Worm (Caenorhabditis elegans) whole organism, late embryonic: ENCODE results near the gene ZC13.2.

Experiments
- C08G9.2 ChIP-seq: sonication (generic microtip); optimal IDR thresholded peaks from 2 replicates; lab custom pipeline; 2016; ENCODE audit warnings: mild to moderate bottlenecking, missing genetic modification characterization, moderate library complexity, missing compliant biosample characterization
- F13H6.1 ChIP-seq: sonication (generic microtip); optimal IDR thresholded peaks from 2 replicates; lab custom pipeline; 2016; ENCODE audit warnings: missing genetic modification characterization, missing compliant biosample characterization
- K09A11.1 ChIP-seq: sonication (generic microtip); optimal IDR thresholded peaks from 2 replicates; lab custom pipeline; 2017; ENCODE audit warnings: antibody characterized with exemption, mild to moderate bottlenecking, missing genetic modification characterization, missing compliant biosample characterization; ENCODE audit not compliant: insufficient read depth
- T23F11.4 ChIP-seq: fragments of 200-800 bp; sonication (Bioruptor generic); optimal IDR thresholded peaks from 2 replicates; lab custom pipeline; 2018; ENCODE audit warnings: mild to moderate bottlenecking, missing genetic modification characterization, missing compliant biosample characterization
- Y22D7AL.16 ChIP-seq: sonication (generic microtip); optimal IDR thresholded peaks from 2 replicates; lab custom pipeline; 2016; ENCODE audit warnings: missing genetic modification characterization, missing compliant biosample characterization
- ama-1 ChIP-seq: fragments of 150-350 bp; optimal IDR thresholded peaks from 2 replicates; lab custom pipeline; 2014
- ceh-18 ChIP-seq: sonication (generic microtip); optimal IDR thresholded peaks from 2 replicates; lab custom pipeline; 2016; ENCODE audit warnings: missing genetic modification characterization, missing compliant biosample characterization
- ceh-22 ChIP-seq: sonication (generic microtip); optimal IDR thresholded peaks from 2 replicates; lab custom pipeline; 2017; ENCODE audit warnings: missing biosample characterization, missing genetic modification characterization
- ceh-24 ChIP-seq: sonication (generic microtip); optimal IDR thresholded peaks from 2 replicates; lab custom pipeline; 2016; ENCODE audit warnings: mild to moderate bottlenecking, missing genetic modification characterization, missing compliant biosample characterization
- ceh-31 ChIP-seq: sonication (generic microtip); optimal IDR thresholded peaks from 2 replicates; lab custom pipeline; 2016; ENCODE audit warnings: missing genetic modification characterization, missing compliant biosample characterization
- ceh-45 ChIP-seq: fragments of 200-800 bp; sonication (Bioruptor generic); IDR thresholded peaks from 2 replicates; pipeline ENCODE4 v1.3.6; 2022; ENCODE audit warnings: missing genetic modification reagents, missing genetic modification characterization, missing compliant biosample characterization
- ceh-6 ChIP-seq: fragments of 200-800 bp; sonication (Bioruptor generic); optimal IDR thresholded peaks from 2 replicates; lab custom pipeline; 2018; ENCODE audit warnings: mild to moderate bottlenecking, missing genetic modification characterization, missing compliant biosample characterization
- dmd-4 ChIP-seq: sonication (generic microtip); optimal IDR thresholded peaks from 2 replicates; lab custom pipeline; 2016; ENCODE audit warnings: borderline replicate concordance, missing genetic modification characterization, missing compliant biosample characterization
- elt-2 ChIP-seq: sonication (generic microtip); optimal IDR thresholded peaks from 2 replicates; lab custom pipeline; 2016; ENCODE audit warnings: missing genetic modification reagents, missing genetic modification characterization, missing compliant biosample characterization
- elt-4 ChIP-seq: sonication (generic microtip); optimal IDR thresholded peaks from 2 replicates; lab custom pipeline; 2016; ENCODE audit warnings: missing genetic modification characterization, missing compliant biosample characterization
- ets-4 ChIP-seq: sonication (generic microtip); optimal IDR thresholded peaks from 2 replicates; lab custom pipeline; 2016; ENCODE audit warnings: missing genetic modification characterization, missing compliant biosample characterization
- eyg-1 ChIP-seq: sonication (generic microtip); optimal IDR thresholded peaks from 2 replicates; lab custom pipeline; 2016; ENCODE audit warnings: missing genotype, missing genetic modification characterization, missing compliant biosample characterization
- fax-1 ChIP-seq: sonication (generic microtip); optimal IDR thresholded peaks from 2 replicates; lab custom pipeline; 2016; ENCODE audit warnings: missing genotype, missing genetic modification characterization, missing compliant biosample characterization
- fkh-6 ChIP-seq: sonication (generic microtip); optimal IDR thresholded peaks from 2 replicates; lab custom pipeline; 2016; ENCODE audit warnings: missing genetic modification characterization, missing compliant biosample characterization
- gmeb-2 ChIP-seq: sonication (generic microtip); optimal IDR thresholded peaks from 2 replicates; lab custom pipeline; 2016; ENCODE audit warnings: missing genetic modification characterization, inconsistent platforms, missing compliant biosample characterization
- hlh-30 ChIP-seq: sonication (generic microtip); optimal IDR thresholded peaks from 2 replicates; lab custom pipeline; 2017; ENCODE audit warnings: antibody characterized with exemption, missing genetic modification characterization, missing compliant biosample characterization; ENCODE audit not compliant: insufficient read depth
- hlh-6 ChIP-seq: sonication (generic microtip); optimal IDR thresholded peaks from 2 replicates; lab custom pipeline; 2016; ENCODE audit warnings: missing genotype, missing genetic modification characterization, missing compliant biosample characterization
- lim-6 ChIP-seq: sonication (generic microtip); optimal IDR thresholded peaks from 2 replicates; lab custom pipeline; 2016; ENCODE audit warnings: missing genetic modification characterization, missing compliant biosample characterization
- madf-2 ChIP-seq: sonication (generic microtip); optimal IDR thresholded peaks from 2 replicates; lab custom pipeline; 2017; ENCODE audit warnings: missing genetic modification characterization, missing compliant biosample characterization
- mec-3 ChIP-seq: sonication (generic microtip); optimal IDR thresholded peaks from 2 replicates; lab custom pipeline; 2016; ENCODE audit warnings: borderline replicate concordance, missing genetic modification characterization, missing compliant biosample characterization
- nfya-1 ChIP-seq: sonication (generic microtip); optimal IDR thresholded peaks from 2 replicates; lab custom pipeline; 2017; ENCODE audit warnings: missing genetic modification characterization, mild to moderate bottlenecking, missing compliant biosample characterization, antibody characterized with exemption, moderate library complexity
- nhr-11 ChIP-seq: fragments of 150-350 bp; optimal IDR thresholded peaks from 2 replicates; lab custom pipeline; 2014; ENCODE audit warnings: missing biosample characterization, missing genetic modification characterization
- pat-9 ChIP-seq: fragments of 200-800 bp; sonication (Bioruptor generic); optimal IDR thresholded peaks from 2 replicates; lab custom pipeline; 2018; ENCODE audit warnings: mild to moderate bottlenecking, missing genetic modification characterization, moderate library complexity, missing compliant biosample characterization
- pax-1 ChIP-seq: fragments of 150-350 bp; optimal IDR thresholded peaks from 2 replicates; lab custom pipeline; 2014; ENCODE audit warnings: missing biosample characterization, missing genetic modification characterization
- rnt-1 ChIP-seq: sonication (generic microtip); optimal IDR thresholded peaks from 2 replicates; lab custom pipeline; 2016; ENCODE audit warnings: missing genetic modification characterization, missing compliant biosample characterization
- sdc-2 ChIP-seq: sonication (generic microtip); optimal IDR thresholded peaks from 2 replicates; lab custom pipeline; 2016; ENCODE audit warnings: missing genotype, missing genetic modification characterization, missing compliant biosample characterization
- ttx-3 ChIP-seq: sonication (generic microtip); optimal IDR thresholded peaks from 2 replicates; lab custom pipeline; 2016; ENCODE audit warnings: missing genetic modification reagents, missing genetic modification characterization, missing compliant biosample characterization
- unc-3 ChIP-seq, 2 experiments: fragments of 200-800 bp in 1 of 2; sonication (Bioruptor generic) in 1 of 2; sonication (generic microtip) in 1 of 2; conservative IDR thresholded peaks in 1 of 2; optimal IDR thresholded peaks in 1 of 2; 2 replicates each; pipeline versions ENCODE4 v1.3.6 to Lab custom; 2016 to 2022; ENCODE audit warnings: missing compliant biosample characterization in 2 of 2, missing genetic modification characterization in 2 of 2, missing genetic modification reagents in 1 of 2
- unc-42 ChIP-seq: sonication (generic microtip); optimal IDR thresholded peaks from 2 replicates; lab custom pipeline; 2016; ENCODE audit warnings: missing genotype, missing genetic modification characterization, missing compliant biosample characterization
- unc-86 ChIP-seq: sonication (generic microtip); optimal IDR thresholded peaks from 2 replicates; lab custom pipeline; 2016; ENCODE audit warnings: missing genetic modification characterization, missing compliant biosample characterization

The ZC13.2 gene

ce11 chrX:880367-880766, at the start of gene ZC13.2:
ZC13.2 (plus strand) TSS chrX:880667.
- TF ChIP-seq nfya-1 (tag; lab: Kevin White, UChicago) (no peak), F13H6.1 (tag; lab: Kevin White, UChicago) (no peak), T23F11.4 (GFP tag; lab: Kevin White, UChicago) (no peak), unc-86 (tag; lab: Kevin White, UChicago) (no peak), elt-2 (no peak), gmeb-2 (tag; lab: Kevin White, UChicago) (no peak), mec-3 (tag; lab: Kevin White, UChicago) (no peak), K09A11.1 (tag; lab: Kevin White, UChicago) (no peak), ceh-6 (GFP tag; lab: Kevin White, UChicago) (no peak), Y22D7AL.16 (tag; lab: Kevin White, UChicago) (no peak), hlh-30 (no peak), C08G9.2 (tag; lab: Kevin White, UChicago) (no peak)

DNA sequence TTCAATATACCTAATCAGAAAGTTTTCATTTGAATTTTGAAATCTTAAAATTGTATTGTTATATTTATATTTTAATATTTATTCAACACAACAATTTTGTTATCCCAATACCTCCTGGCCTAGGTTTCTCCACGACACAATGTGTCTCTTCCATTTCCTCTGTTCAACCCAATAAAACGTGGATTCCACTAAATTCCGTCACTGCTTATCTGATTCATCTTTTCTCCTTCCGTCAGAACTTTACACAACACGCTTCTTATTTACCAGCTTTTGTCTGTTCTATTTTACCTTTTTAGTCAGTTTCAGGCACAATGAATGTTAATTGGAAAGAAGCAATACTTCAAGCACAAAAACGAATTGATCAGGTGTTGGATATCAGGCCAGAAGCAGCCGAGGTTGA, 46.0 kb upstream of the ZC13.2 start, which contains the start of gene F39H12.1:
F39H12.1 (plus strand) TSS at position 301 of the 400 bp plus-strand sequence.
- TF ChIP-seq nhr-11 (tag; lab: Kevin White, UChicago) (no peak), elt-4 (no peak), ceh-24 (tag; lab: Kevin White, UChicago) (no peak), unc-3 (GFP tag; conservative IDR thresholded peaks at IDR 0.05; lab: Robert Waterston, UW) (no peak), unc-3 (tag; optimal IDR thresholded peaks at IDR 0.05; lab: Kevin White, UChicago) (no peak), pat-9 (no peak), K09A11.1 (tag; lab: Kevin White, UChicago) (no peak), dmd-4 (tag; lab: Kevin White, UChicago) (no peak), madf-2 (no peak), lim-6 (tag; lab: Kevin White, UChicago) (no peak), rnt-1 (tag; lab: Kevin White, UChicago) (no peak), eyg-1 (tag; lab: Kevin White, UChicago) (no peak), ceh-18 (no peak), nfya-1 (tag; lab: Kevin White, UChicago) (no peak), ttx-3 (tag; lab: Kevin White, UChicago) (no peak), pax-1 (tag; lab: Kevin White, UChicago) (no peak), ama-1 (lab: Kevin White, UChicago) (no peak), ets-4 (tag; lab: Kevin White, UChicago) (no peak), Y22D7AL.16 (tag; lab: Kevin White, UChicago) (no peak), fkh-6 (tag; lab: Kevin White, UChicago) (no peak)

DNA sequence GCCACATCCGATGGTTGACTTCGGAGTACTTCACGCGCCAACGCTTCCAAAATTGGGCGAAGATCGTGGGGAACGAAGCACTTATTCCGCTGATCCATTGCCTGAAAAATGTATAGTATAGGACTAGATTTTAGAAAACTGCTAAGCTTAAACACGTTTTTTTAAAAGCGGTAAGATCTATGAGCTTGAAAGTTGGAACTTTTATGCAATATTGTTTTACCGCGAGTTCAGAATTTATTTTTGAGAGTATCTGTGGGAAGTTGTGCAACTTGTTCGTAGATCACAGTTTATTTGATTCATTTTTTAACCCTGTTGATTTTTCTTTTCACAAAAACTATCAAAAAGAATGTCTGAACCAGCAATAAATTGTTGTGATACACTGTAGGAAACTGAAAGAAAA, 39.1 kb upstream of the ZC13.2 start, which contains the start of gene F39H12.3:
F39H12.3 (minus strand) TSS at position 101 of the 400 bp plus-strand sequence.
- TF ChIP-seq lim-6 (tag; lab: Kevin White, UChicago) (no peak), fax-1 (no peak), hlh-6 (no peak), ama-1 (lab: Kevin White, UChicago) (no peak), rnt-1 (tag; lab: Kevin White, UChicago) (no peak), ceh-22 (tag; lab: Kevin White, UChicago) (no peak)

- TF ChIP-seq ceh-31 (peak; percentile 6), unc-42 (tag; lab: Kevin White, UChicago) (peak; percentile 59), ceh-18 (peak; percentile 31), Y22D7AL.16 (tag; lab: Kevin White, UChicago) (no peak), ceh-45 (GFP tag; lab: Robert Waterston, UW) (no peak), sdc-2 (tag; lab: Kevin White, UChicago) (peak; percentile 23)
Observed at ce11 chrX:844649-845048, 35.8 kb upstream of the ZC13.2 start.
